Fruit fly (Drosophila melanogaster) whole organism, embryonic: ENCODE measurements around the gene CG33299.

Source experiments
- Abd-B ChIP-seq: fragments of 200-800 bp; sonication (Bioruptor generic); optimal IDR thresholded peaks from 2 replicates; lab custom pipeline; 2018; ENCODE audit warnings: missing biosample characterization, mild to moderate bottlenecking, missing genetic modification characterization, moderate library complexity
- Bgb ChIP-seq: fragments of 200-800 bp; sonication (Bioruptor generic); IDR thresholded peaks from 2 replicates; pipeline ENCODE4 v1.3.6; 2022; ENCODE audit warnings: missing biosample characterization, missing genetic modification characterization; ENCODE audit not compliant: partially characterized antibody
- BtbVII ChIP-seq: fragments of 200-800 bp; sonication (Bioruptor generic); optimal IDR thresholded peaks from 3 replicates; lab custom pipeline; 2017; ENCODE audit warnings: missing biosample characterization, mild to moderate bottlenecking, missing genetic modification characterization
- CG10147 ChIP-seq: fragments of 200-800 bp; sonication (Bioruptor generic); optimal IDR thresholded peaks from 2 replicates; lab custom pipeline; 2019; ENCODE audit warnings: missing biosample characterization, mild to moderate bottlenecking, missing genetic modification characterization, moderate library complexity
- CG10565 ChIP-seq: fragments of 200-800 bp; sonication (Bioruptor generic); optimal IDR thresholded peaks from 3 replicates; lab custom pipeline; 2016; ENCODE audit warnings: missing biosample characterization, mild to moderate bottlenecking, missing genetic modification characterization
- CG12104 ChIP-seq: fragments of 200-800 bp; sonication (Bioruptor generic); optimal IDR thresholded peaks from 3 replicates; lab custom pipeline; 2016; ENCODE audit warnings: missing biosample characterization, missing genetic modification characterization
- CG12391 ChIP-seq: fragments of 200-800 bp; sonication (Bioruptor generic); optimal IDR thresholded peaks from 3 replicates; lab custom pipeline; 2018; ENCODE audit warnings: missing biosample characterization, mild to moderate bottlenecking, missing genetic modification characterization, moderate library complexity
- CG12769 ChIP-seq: fragments of 200-800 bp; sonication (Bioruptor generic); optimal IDR thresholded peaks from 2 replicates; lab custom pipeline; 2019; ENCODE audit warnings: missing biosample characterization, mild to moderate bottlenecking, missing genetic modification characterization, moderate library complexity
- CG16813 ChIP-seq: fragments of 200-800 bp; sonication (Bioruptor generic); IDR thresholded peaks from 3 replicates; pipeline ENCODE4 v1.3.6; 2022; ENCODE audit warnings: missing biosample characterization, missing genetic modification characterization; ENCODE audit not compliant: partially characterized antibody
- CG18262 ChIP-seq: fragments of 200-800 bp; optimal IDR thresholded peaks from 3 replicates; lab custom pipeline; 2019; ENCODE audit warnings: missing biosample characterization, mild to moderate bottlenecking, missing genetic modification characterization, moderate library complexity
- CG2678 ChIP-seq: fragments of 200-800 bp; sonication (Bioruptor generic); optimal IDR thresholded peaks from 3 replicates; lab custom pipeline; 2019; ENCODE audit warnings: missing biosample characterization, mild to moderate bottlenecking, missing genetic modification characterization, moderate library complexity
- CG32532 ChIP-seq: fragments of 200-800 bp; sonication (Bioruptor generic); IDR thresholded peaks from 2 replicates; pipeline ENCODE4 v1.3.6; 2022; ENCODE audit warnings: missing biosample characterization, missing genetic modification characterization
- CG3281 ChIP-seq: fragments of 200-800 bp; sonication (Bioruptor generic); optimal IDR thresholded peaks from 3 replicates; lab custom pipeline; 2017; ENCODE audit warnings: missing biosample characterization, mild to moderate bottlenecking, missing genetic modification characterization
- CG34224 ChIP-seq: fragments of 200-800 bp; sonication (Bioruptor generic); IDR thresholded peaks from 3 replicates; pipeline ENCODE4 v1.3.6; 2022; ENCODE audit warnings: missing biosample characterization, missing genetic modification characterization; ENCODE audit not compliant: partially characterized antibody
- CG5180 ChIP-seq: fragments of 200-800 bp; sonication (Bioruptor generic); optimal IDR thresholded peaks from 3 replicates; lab custom pipeline; 2017; ENCODE audit warnings: missing biosample characterization, missing genetic modification characterization, mild to moderate bottlenecking, moderate library complexity, missing genetic modification reagents
- CG7839 ChIP-seq: fragments of 200-800 bp; sonication (Bioruptor generic); optimal IDR thresholded peaks from 3 replicates; lab custom pipeline; 2018; ENCODE audit warnings: missing biosample characterization, mild to moderate bottlenecking, missing genetic modification characterization, moderate library complexity
- CG8290 ChIP-seq, 3 experiments: fragments of 200-800 bp; sonication (Bioruptor generic); optimal IDR thresholded peaks; 2 replicates each; lab custom pipeline; 2016 to 2019; ENCODE audit warnings: missing biosample characterization in 3 of 3, missing genetic modification characterization in 3 of 3, mild to moderate bottlenecking in 2 of 3, moderate library complexity in 1 of 3
- CG9932 ChIP-seq: fragments of 200-800 bp; sonication (Bioruptor generic); IDR thresholded peaks from 2 replicates; pipeline ENCODE4 v1.3.6; 2022; ENCODE audit warnings: missing biosample characterization, missing genetic modification characterization
- CrebB ChIP-seq: fragments of 200-800 bp; sonication (Bioruptor generic); optimal IDR thresholded peaks from 3 replicates; lab custom pipeline; 2018; ENCODE audit warnings: missing biosample characterization, mild to moderate bottlenecking, missing genetic modification characterization
- D19A ChIP-seq: fragments of 200-800 bp; optimal IDR thresholded peaks from 3 replicates; lab custom pipeline; 2019; ENCODE audit warnings: missing biosample characterization, mild to moderate bottlenecking, missing genetic modification characterization, moderate library complexity
- D19B ChIP-seq: fragments of 200-800 bp; sonication (Bioruptor generic); optimal IDR thresholded peaks from 2 replicates; lab custom pipeline; 2017; ENCODE audit warnings: missing biosample characterization, mild to moderate bottlenecking, missing genetic modification characterization
- E2f2 ChIP-seq: fragments of 200-800 bp; sonication (Bioruptor generic); IDR thresholded peaks from 2 replicates; pipeline ENCODE4 v1.3.6; 2022; ENCODE audit warnings: missing biosample characterization, missing genetic modification characterization
- Ets65A ChIP-seq: fragments of 200-800 bp; sonication (Bioruptor generic); peaks from one replicate; lab custom pipeline; 2016; ENCODE audit warnings: missing biosample characterization, missing genetic modification characterization
- Fer3 ChIP-seq: fragments of 200-800 bp; sonication (Bioruptor generic); optimal IDR thresholded peaks from 2 replicates; lab custom pipeline; 2018; ENCODE audit warnings: missing biosample characterization, mild to moderate bottlenecking, missing genetic modification characterization, moderate library complexity
- Lpt ChIP-seq: fragments of >200 bp; optimal IDR thresholded peaks from 2 replicates; lab custom pipeline; 2018; ENCODE audit warnings: missing biosample characterization, missing genetic modification characterization
- Med ChIP-seq: fragments of 200-800 bp; sonication (Bioruptor generic); peaks from one replicate; lab custom pipeline; 2016; ENCODE audit warnings: missing biosample characterization, missing genetic modification characterization, mild to moderate bottlenecking, inconsistent platforms, moderate library complexity
- Meics ChIP-seq: fragments of 200-800 bp; sonication (Bioruptor generic); optimal IDR thresholded peaks from 2 replicates; lab custom pipeline; 2017; ENCODE audit warnings: missing biosample characterization, mild to moderate bottlenecking, missing genetic modification characterization
- PHDP ChIP-seq: fragments of 200-800 bp; sonication (Bioruptor generic); optimal IDR thresholded peaks from 3 replicates; lab custom pipeline; 2018; ENCODE audit warnings: missing biosample characterization, mild to moderate bottlenecking, missing genetic modification characterization, moderate library complexity
- Rfx ChIP-seq: fragments of 200-800 bp; sonication (Bioruptor generic); IDR thresholded peaks from 2 replicates; pipeline ENCODE4 v1.3.6; 2022; ENCODE audit warnings: missing biosample characterization, missing genetic modification characterization
- abd-A ChIP-seq: fragments of 200-800 bp; sonication (Bioruptor generic); optimal IDR thresholded peaks from 3 replicates; lab custom pipeline; 2019; ENCODE audit warnings: missing biosample characterization, mild to moderate bottlenecking, missing genetic modification characterization, moderate library complexity
- chinmo ChIP-seq: fragments of 200-800 bp; sonication (Bioruptor generic); IDR thresholded peaks from 4 replicates; pipeline ENCODE4 v1.3.6; 2022; ENCODE audit warnings: missing biosample characterization, missing genetic modification characterization; ENCODE audit not compliant: partially characterized antibody
- crol ChIP-seq: fragments of 200-800 bp; sonication (Bioruptor generic); IDR thresholded peaks from 2 replicates; pipeline ENCODE4 v1.3.6; 2022; ENCODE audit warnings: missing biosample characterization, missing genetic modification characterization
- dysf ChIP-seq: fragments of 200-800 bp; sonication (Bioruptor generic); IDR thresholded peaks from 3 replicates; pipeline ENCODE4 v1.3.6; 2022; ENCODE audit warnings: missing biosample characterization, missing genetic modification characterization
- exex ChIP-seq: fragments of 200-800 bp; sonication (Bioruptor generic); optimal IDR thresholded peaks from 4 replicates; lab custom pipeline; 2018; ENCODE audit warnings: missing biosample characterization, mild to moderate bottlenecking, missing genetic modification characterization, moderate library complexity
- hb ChIP-seq: fragments of 200-800 bp; sonication (Bioruptor generic); IDR thresholded peaks from 3 replicates; pipeline ENCODE4 v1.3.6; 2022; ENCODE audit warnings: missing biosample characterization, missing genetic modification characterization; ENCODE audit not compliant: partially characterized antibody
- mirr ChIP-seq: fragments of 200-800 bp; sonication (Bioruptor generic); optimal IDR thresholded peaks from 3 replicates; lab custom pipeline; 2018; ENCODE audit warnings: missing biosample characterization, mild to moderate bottlenecking, missing genetic modification characterization
- nmo ChIP-seq: fragments of 200-800 bp; sonication (Bioruptor generic); optimal IDR thresholded peaks from 2 replicates; lab custom pipeline; 2018; ENCODE audit warnings: missing biosample characterization, mild to moderate bottlenecking, missing genetic modification characterization, moderate library complexity
- oc ChIP-seq: fragments of 200-800 bp; sonication (Bioruptor generic); optimal IDR thresholded peaks from 2 replicates; lab custom pipeline; 2018; ENCODE audit warnings: missing biosample characterization, mild to moderate bottlenecking, missing genetic modification characterization, moderate library complexity
- salm ChIP-seq: fragments of 200-800 bp; sonication (Bioruptor generic); optimal IDR thresholded peaks from 2 replicates; lab custom pipeline; 2018; ENCODE audit warnings: missing biosample characterization, mild to moderate bottlenecking, missing genetic modification characterization
- slbo ChIP-seq: fragments of 200-800 bp; sonication (Bioruptor generic); IDR thresholded peaks from 2 replicates; pipeline ENCODE4 v1.3.6; 2022; ENCODE audit warnings: missing biosample characterization, missing genetic modification characterization
- z ChIP-seq: fragments of 200-800 bp; sonication (Bioruptor generic); IDR thresholded peaks from 3 replicates; pipeline ENCODE4 v1.3.6; 2022; ENCODE audit warnings: missing biosample characterization, missing genetic modification characterization

Gene CG33299

DNA sequence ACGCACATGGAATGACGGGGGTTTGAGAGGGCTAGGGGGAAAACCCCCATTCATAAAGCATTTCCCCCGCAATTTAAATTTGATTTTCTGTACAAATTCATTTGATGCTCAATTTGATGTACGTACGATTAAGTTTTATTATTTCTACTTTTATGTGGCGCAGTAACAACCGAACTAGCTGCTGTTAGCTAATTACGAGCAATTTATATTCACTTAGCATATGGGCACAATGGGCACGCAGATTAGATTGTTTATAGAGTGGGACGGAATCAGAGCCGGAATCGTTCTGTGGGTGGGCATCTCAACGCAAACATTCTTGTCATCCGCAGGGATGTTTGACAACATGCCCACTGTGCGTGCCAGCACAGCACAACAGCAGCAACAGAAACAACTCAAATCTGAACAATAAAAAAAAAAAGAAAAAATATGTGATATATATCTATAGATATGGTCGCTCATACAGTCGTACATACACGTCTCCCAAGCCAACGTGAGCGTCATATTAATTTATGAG is 14.6 kb downstream of the CG33299 start (continued):
- TF ChIP-seq Fer3 (tag; lab: Kevin White, UChicago) = peak; percentile 0
- TF ChIP-seq Med (GFP tag; lab: Kevin White, UChicago) = peak; percentile 65
- peak; percentile 36; the same call in 1 of the 2 replicates for TF ChIP-seq Rfx
- peak; percentile 16 for TF ChIP-seq BtbVII (GFP tag; lab: Kevin White, UChicago)
- TF ChIP-seq CG3281 (GFP tag; lab: Kevin White, UChicago) = peak; percentile 23
- TF ChIP-seq z (GFP tag; lab: Robert Waterston, UW) = 0 out of 3 replicates have a peak, but pooled peaks have one; percentile 44
- no peak for TF ChIP-seq CG10147
- TF ChIP-seq, all 482 proteins: peak for 32

DNA sequence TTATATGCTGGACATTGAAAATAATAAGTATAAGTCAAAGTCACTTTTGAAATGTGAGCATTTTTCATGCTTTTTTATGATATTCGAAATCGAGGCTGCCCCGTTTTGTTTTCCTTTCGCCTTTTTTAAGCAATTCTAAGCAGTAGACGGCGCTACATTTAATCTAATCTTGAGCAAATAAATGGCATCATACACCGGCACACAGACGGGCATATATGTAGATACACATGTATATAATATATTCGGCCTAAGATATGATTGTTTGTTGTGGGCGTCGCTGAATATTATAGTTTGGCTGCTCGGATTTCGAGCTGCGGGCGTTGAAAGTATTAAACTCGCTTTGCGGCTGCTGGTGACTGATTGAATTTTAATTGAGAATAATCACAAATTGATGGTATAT is 15.8 kb downstream of the CG33299 start:
- TF ChIP-seq dysf (GFP tag; lab: Robert Waterston, UW) (no peak), exex (tag; lab: Kevin White, UChicago) (peak; percentile 58), CG12391 (tag; lab: Kevin White, UChicago) (no peak), CG10565 (GFP tag; lab: Kevin White, UChicago) (no peak), hb (GFP tag; lab: Robert Waterston, UW) (no peak), CG18262 (tag; lab: Kevin White, UChicago) (no peak), CG34224 (GFP tag; lab: Robert Waterston, UW) (no peak), PHDP (tag; lab: Kevin White, UChicago) (no peak), CG8290 (GFP tag; optimal IDR thresholded peaks at IDR 0.05; lab: Kevin White, UChicago) (no peak), CG8290 (tag; optimal IDR thresholded peaks at IDR 0.05; lab: Kevin White, UChicago) (peak in 1 of 2 experiments; percentile 10), CG7839 (tag; lab: Kevin White, UChicago) (peak; percentile 23), Ets65A (GFP tag; lab: Kevin White, UChicago) (no peak), CG2678 (tag; lab: Kevin White, UChicago) (peak; percentile 38), mirr (GFP tag; lab: Kevin White, UChicago) (peak; percentile 4), Med (GFP tag; lab: Kevin White, UChicago) (peak; percentile 85), salm (tag; lab: Kevin White, UChicago) (no peak), Meics (peak; percentile 18), CG5180 (GFP tag; lab: Kevin White, UChicago) (no peak), D19A (tag; lab: Kevin White, UChicago) (peak; percentile 42), slbo (GFP tag; lab: Robert Waterston, UW) (0 out of 2 replicates have a peak, but pooled peaks have one; percentile 25)

DNA sequence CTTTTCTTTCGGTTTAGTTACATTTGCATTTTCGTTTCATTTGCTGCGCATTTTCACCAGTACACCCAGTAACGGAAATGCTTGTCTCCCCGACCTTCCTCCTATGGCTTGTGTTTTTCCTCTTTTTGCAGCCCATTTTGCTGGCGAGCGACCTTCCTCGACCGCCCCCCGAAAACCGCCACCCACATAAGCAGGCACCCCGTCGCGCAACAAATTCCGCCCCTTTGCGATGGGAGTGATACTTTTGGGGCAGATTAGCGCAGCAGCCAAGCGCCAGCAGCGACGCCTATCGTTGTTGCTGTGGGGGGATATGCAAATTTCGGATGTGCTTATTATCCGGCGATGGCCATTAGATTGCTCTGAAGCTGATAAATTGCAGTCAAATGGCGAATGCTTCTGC is 16.8 kb downstream of the CG33299 start:
- TF ChIP-seq slbo (GFP tag; lab: Robert Waterston, UW) (0 out of 2 replicates have a peak, but pooled peaks have one; percentile 10), CrebB (tag; lab: Kevin White, UChicago) (no peak), CG9932 (0 out of 2 replicates have a peak, but pooled peaks have one; percentile 21), Med (GFP tag; lab: Kevin White, UChicago) (peak; percentile 37), E2f2 (no peak), oc (tag; lab: Kevin White, UChicago) (no peak), CG32532 (GFP tag; lab: Robert Waterston, UW) (peak; percentile 10; the same call in 1 of the 2 replicates), Abd-B (GFP tag; lab: Kevin White, UChicago) (no peak), nmo (no peak), chinmo (GFP tag; lab: Robert Waterston, UW) (0 out of 4 replicates have a peak, but pooled peaks have one; percentile 25), CG12769 (tag; lab: Kevin White, UChicago) (peak; percentile 31), CG12104 (GFP tag; lab: Kevin White, UChicago) (no peak), Lpt (no peak), crol (GFP tag; lab: Robert Waterston, UW) (peak; percentile 55; the same call in 1 of the 2 replicates), CG8290 (GFP tag; optimal IDR thresholded peaks at IDR 0.05; lab: Kevin White, UChicago) (no peak), CG8290 (tag; optimal IDR thresholded peaks at IDR 0.05; lab: Kevin White, UChicago) (peak in 1 of 2 experiments; percentile 5), Bgb (GFP tag; lab: Robert Waterston, UW) (0 out of 2 replicates have a peak, but pooled peaks have one; percentile 13), abd-A (peak; percentile 53), D19B (GFP tag; lab: Kevin White, UChicago) (no peak), CG16813 (GFP tag; lab: Robert Waterston, UW) (0 out of 3 replicates have a peak, but pooled peaks have one; percentile 11)
